ENCODE assay signal across 3 worm cellular contexts in genomic region chrIV:2764160-2764559, ce11.
TF ChIP-seq lines count a peak whose summit lies in the region.

No protein-coding gene starts in this region.

TF ChIP-seq in whole organism, L2 larva, 48 proteins besides CTCF, POLR2A, EP300 and RAD21:
- TF ChIP-seq alr-1 (tag; optimal IDR thresholded peaks at IDR 0.05; lab: Kevin White, UChicago) (no peak), nhr-25 (tag; optimal IDR thresholded peaks at IDR 0.05; lab: Kevin White, UChicago) (peak; percentile 22), snpc-4 (tag; optimal IDR thresholded peaks at IDR 0.05; lab: Kevin White, UChicago) (no peak)
TF ChIP-seq in whole organism, L2 larva: peak in this region for 1.

TF ChIP-seq in whole organism, L4 larva, 104 proteins besides CTCF, POLR2A, EP300 and RAD21:
- TF ChIP-seq nhr-76 (tag; optimal IDR thresholded peaks at IDR 0.05; lab: Kevin White, UChicago) (no peak), snpc-1.2 (GFP tag; IDR thresholded peaks at IDR 0.05; lab: Robert Waterston, UW) (peak; percentile 35; the same call in 1 of the 2 replicates), pha-4 (GFP tag; IDR thresholded peaks at IDR 0.05; lab: Robert Waterston, UW) (0 out of 2 replicates have a peak, but pooled peaks have one; percentile 41), pha-4 (tag; optimal IDR thresholded peaks at IDR 0.05; lab: Kevin White, UChicago) (no peak), aha-1 (tag; lab: Kevin White, UChicago) (peak; percentile 73)
TF ChIP-seq in whole organism, L4 larva: peak in this region for 3.

TF ChIP-seq in whole organism, young adult, 124 proteins besides CTCF, POLR2A, EP300 and RAD21:
- peak; percentile 78 for TF ChIP-seq hmg-1.2 (GFP tag; IDR thresholded peaks at IDR 0.05; lab: Robert Waterston, UW)
- TF ChIP-seq B0019.2 (GFP tag; conservative IDR thresholded peaks at IDR 0.05; lab: Robert Waterston, UW), result no peak
- TF ChIP-seq nhr-80 (tag; optimal IDR thresholded peaks at IDR 0.05; lab: Kevin White, UChicago), result no peak
- 0 out of 2 replicates have a peak, but pooled peaks have one; percentile 57 for TF ChIP-seq F37B4.10 (GFP tag; IDR thresholded peaks at IDR 0.05; lab: Robert Waterston, UW)
